Worm (Caenorhabditis elegans) whole organism, young adult: ENCODE results near the gene Y64G10A.1.

ENCODE experiments used
- B0019.2 ChIP-seq: fragments of 200-800 bp; sonication (Bioruptor generic); conservative IDR thresholded peaks from 2 replicates; pipeline ENCODE4 v1.3.6; 2022; ENCODE audit warnings: missing genetic modification reagents, missing genetic modification characterization, missing compliant biosample characterization
- B0035.1 ChIP-seq: sonication (generic microtip); optimal IDR thresholded peaks from 2 replicates; lab custom pipeline; 2016; ENCODE audit warnings: missing genetic modification characterization, mild to moderate bottlenecking, missing compliant biosample characterization, missing genotype, missing genetic modification reagents
- B0336.3 ChIP-seq: fragments of 200-800 bp; sonication (Bioruptor generic); IDR thresholded peaks from 2 replicates; pipeline ENCODE4 v1.3.6; 2022; ENCODE audit warnings: missing genetic modification characterization, missing compliant biosample characterization
- C17E4.6 ChIP-seq: fragments of 200-800 bp; sonication (Bioruptor generic); IDR thresholded peaks from 2 replicates; pipeline ENCODE4 v1.3.6; 2022; ENCODE audit warnings: missing genetic modification reagents, missing genetic modification characterization, missing compliant biosample characterization
- F22D6.2 ChIP-seq: sonication (generic microtip); optimal IDR thresholded peaks from 2 replicates; lab custom pipeline; 2016; ENCODE audit warnings: mild to moderate bottlenecking, missing genetic modification characterization, missing compliant biosample characterization
- F49E8.2 ChIP-seq: sonication (generic microtip); optimal IDR thresholded peaks from 3 replicates; lab custom pipeline; 2017; ENCODE audit warnings: missing genetic modification characterization, mild to moderate bottlenecking, missing compliant biosample characterization, antibody characterized with exemption, moderate library complexity; ENCODE audit not compliant: insufficient read depth
- F52B5.7 ChIP-seq: sonication (generic microtip); optimal IDR thresholded peaks from 2 replicates; lab custom pipeline; 2016; ENCODE audit warnings: mild to moderate bottlenecking, missing genetic modification characterization, missing compliant biosample characterization
- F57C9.4 ChIP-seq: sonication (generic microtip); optimal IDR thresholded peaks from 2 replicates; lab custom pipeline; 2017; ENCODE audit warnings: mild to moderate bottlenecking, missing genetic modification characterization, missing compliant biosample characterization
- K11D2.4 ChIP-seq: fragments of 200-800 bp; sonication (Bioruptor generic); IDR thresholded peaks from 2 replicates; pipeline ENCODE4 v1.3.6; 2022; ENCODE audit warnings: missing genetic modification reagents, missing genetic modification characterization, missing compliant biosample characterization
- T07F8.4 ChIP-seq: sonication (generic microtip); optimal IDR thresholded peaks from 2 replicates; lab custom pipeline; 2016; ENCODE audit warnings: mild to moderate bottlenecking, missing genetic modification characterization, moderate library complexity, missing compliant biosample characterization
- Y53F4B.3 ChIP-seq: fragments of 200-800 bp; sonication (Bioruptor generic); IDR thresholded peaks from 2 replicates; pipeline ENCODE4 v1.3.6; 2022; ENCODE audit warnings: missing genetic modification reagents, missing genetic modification characterization, missing compliant biosample characterization
- Y53G8AR.9 ChIP-seq: fragments of 200-800 bp; sonication (Bioruptor generic); conservative IDR thresholded peaks from 2 replicates; pipeline ENCODE4 v1.3.6; 2022; ENCODE audit warnings: missing genetic modification reagents, missing genetic modification characterization, missing compliant biosample characterization
- Y56A3A.18 ChIP-seq: fragments of 200-800 bp; sonication (Bioruptor generic); IDR thresholded peaks from 2 replicates; pipeline ENCODE4 v1.3.6; 2022; ENCODE audit warnings: missing genetic modification reagents, missing genetic modification characterization, missing compliant biosample characterization
- aptf-3 ChIP-seq: fragments of 200-800 bp; sonication (Bioruptor generic); IDR thresholded peaks from 2 replicates; pipeline ENCODE4 v1.3.6; 2022; ENCODE audit warnings: missing genetic modification characterization, missing compliant biosample characterization
- bed-2 ChIP-seq: fragments of 200-800 bp; sonication (Bioruptor generic); IDR thresholded peaks from 2 replicates; pipeline ENCODE4 v1.3.6; 2022; ENCODE audit warnings: missing genetic modification reagents, missing genetic modification characterization, missing compliant biosample characterization
- cebp-1 ChIP-seq, 2 experiments: fragments of 200-800 bp in 1 of 2; sonication (Bioruptor generic) in 1 of 2; sonication (generic microtip) in 1 of 2; IDR thresholded peaks in 1 of 2; optimal IDR thresholded peaks in 1 of 2; 2 replicates each; pipeline versions ENCODE4 v1.3.6 to Lab custom; 2017 to 2022; ENCODE audit warnings: missing compliant biosample characterization in 2 of 2, missing genetic modification characterization in 2 of 2, mild to moderate bottlenecking in 1 of 2, missing genetic modification reagents in 1 of 2, moderate library complexity in 1 of 2
- ceh-100 ChIP-seq: fragments of 200-800 bp; sonication (Bioruptor generic); IDR thresholded peaks from 2 replicates; pipeline ENCODE4 v1.3.6; 2022; ENCODE audit warnings: missing genetic modification reagents, missing genetic modification characterization, missing compliant biosample characterization
- ceh-27 ChIP-seq: fragments of 200-800 bp; sonication (Bioruptor generic); optimal IDR thresholded peaks from 2 replicates; lab custom pipeline; 2018; ENCODE audit warnings: mild to moderate bottlenecking, missing genetic modification characterization, moderate library complexity, missing compliant biosample characterization
- ceh-40 ChIP-seq: fragments of 200-800 bp; sonication (Bioruptor generic); IDR thresholded peaks from 2 replicates; pipeline ENCODE4 v1.3.6; 2022; ENCODE audit warnings: missing genetic modification characterization, missing compliant biosample characterization
- ceh-58 ChIP-seq: fragments of 200-800 bp; sonication (Bioruptor generic); IDR thresholded peaks from 2 replicates; pipeline ENCODE4 v1.3.6; 2022; ENCODE audit warnings: missing genetic modification characterization, missing compliant biosample characterization
- ceh-79 ChIP-seq: sonication (generic microtip); optimal IDR thresholded peaks from 2 replicates; lab custom pipeline; 2017; ENCODE audit warnings: mild to moderate bottlenecking, missing genetic modification characterization, missing compliant biosample characterization
- die-1 ChIP-seq: sonication (generic microtip); optimal IDR thresholded peaks from 2 replicates; lab custom pipeline; 2016; ENCODE audit warnings: missing genotype, mild to moderate bottlenecking, missing genetic modification characterization, missing compliant biosample characterization
- dpl-1 ChIP-seq: fragments of 150-350 bp; optimal IDR thresholded peaks from 2 replicates; lab custom pipeline; 2014; ENCODE audit warnings: missing biosample characterization, missing genetic modification reagents, missing genetic modification characterization
- efl-1 ChIP-seq: fragments of 150-350 bp; optimal IDR thresholded peaks from 2 replicates; lab custom pipeline; 2014; ENCODE audit warnings: missing biosample characterization, missing genetic modification reagents, missing genetic modification characterization
- egl-18 ChIP-seq: fragments of 200-800 bp; sonication (Bioruptor generic); IDR thresholded peaks from 2 replicates; pipeline ENCODE4 v1.3.6; 2022; ENCODE audit warnings: missing genetic modification reagents, missing genetic modification characterization, missing compliant biosample characterization
- ekl-4 ChIP-seq: fragments of 200-800 bp; sonication (Bioruptor generic); IDR thresholded peaks from 2 replicates; pipeline ENCODE4 v1.3.6; 2022; ENCODE audit warnings: missing genetic modification reagents, missing genetic modification characterization, missing compliant biosample characterization
- ets-4 ChIP-seq: fragments of 200-800 bp; sonication (Bioruptor generic); optimal IDR thresholded peaks from 2 replicates; lab custom pipeline; 2018; ENCODE audit warnings: mild to moderate bottlenecking, missing genetic modification characterization, missing compliant biosample characterization
- gei-17 ChIP-seq: fragments of 200-800 bp; sonication (Bioruptor generic); optimal IDR thresholded peaks from 2 replicates; lab custom pipeline; 2018; ENCODE audit warnings: mild to moderate bottlenecking, missing genetic modification characterization, missing compliant biosample characterization
- hlh-12 ChIP-seq: sonication (generic microtip); optimal IDR thresholded peaks from 2 replicates; lab custom pipeline; 2016; ENCODE audit warnings: missing genetic modification characterization, missing compliant biosample characterization
- hmg-20 ChIP-seq: fragments of 200-800 bp; sonication (Bioruptor generic); IDR thresholded peaks from 2 replicates; pipeline ENCODE4 v1.3.6; 2022; ENCODE audit warnings: missing genetic modification reagents, missing genetic modification characterization, missing compliant biosample characterization
- hrde-1 ChIP-seq: sonication (generic microtip); optimal IDR thresholded peaks from 2 replicates; lab custom pipeline; 2016; ENCODE audit warnings: missing genetic modification characterization, mild to moderate bottlenecking, missing compliant biosample characterization, moderate library complexity, missing genotype, missing genetic modification reagents, borderline replicate concordance
- lag-1 ChIP-seq: fragments of 200-800 bp; sonication (Bioruptor generic); IDR thresholded peaks from 2 replicates; pipeline ENCODE4 v1.3.6; 2022; ENCODE audit warnings: missing genetic modification reagents, missing genetic modification characterization, missing compliant biosample characterization
- lin-35 ChIP-seq, 3 experiments: fragments of 150-350 bp in 2 of 3; sonication (generic microtip) in 1 of 3; optimal IDR thresholded peaks; 2 replicates each; lab custom pipeline; 2014 to 2018; ENCODE audit warnings: missing biosample characterization in 3 of 3, missing genetic modification characterization in 3 of 3, missing genetic modification reagents in 3 of 3
- lin-54 ChIP-seq: fragments of 200-800 bp; sonication (Bioruptor generic); optimal IDR thresholded peaks from 2 replicates; lab custom pipeline; 2018; ENCODE audit warnings: mild to moderate bottlenecking, missing genetic modification characterization, missing compliant biosample characterization
- madf-6 ChIP-seq: fragments of 200-800 bp; sonication (Bioruptor generic); IDR thresholded peaks from 2 replicates; pipeline ENCODE4 v1.3.6; 2022; ENCODE audit warnings: missing genetic modification reagents, missing genetic modification characterization, missing compliant biosample characterization
- madf-8 ChIP-seq: fragments of 200-800 bp; sonication (Bioruptor generic); conservative IDR thresholded peaks from 2 replicates; pipeline ENCODE4 v1.3.6; 2022; ENCODE audit warnings: missing genetic modification reagents, missing genetic modification characterization, missing compliant biosample characterization
- mcd-1 ChIP-seq: fragments of 200-800 bp; sonication (Bioruptor generic); IDR thresholded peaks from 2 replicates; pipeline ENCODE4 v1.3.6; 2022; ENCODE audit warnings: missing genetic modification reagents, missing genetic modification characterization, missing compliant biosample characterization
- mel-28 ChIP-seq: sonication (generic microtip); optimal IDR thresholded peaks from 2 replicates; lab custom pipeline; 2016; ENCODE audit warnings: borderline replicate concordance, mild to moderate bottlenecking, missing genetic modification characterization, missing compliant biosample characterization
- mxl-1 ChIP-seq: sonication (generic microtip); optimal IDR thresholded peaks from 2 replicates; lab custom pipeline; 2016; ENCODE audit warnings: missing genetic modification characterization, missing compliant biosample characterization
- nfyb-1 ChIP-seq: fragments of 200-800 bp; sonication (Bioruptor generic); IDR thresholded peaks from 2 replicates; pipeline ENCODE4 v1.3.6; 2022; ENCODE audit warnings: missing genetic modification reagents, missing genetic modification characterization, missing compliant biosample characterization
- nhr-27 ChIP-seq: fragments of 200-800 bp; sonication (Bioruptor generic); optimal IDR thresholded peaks from 2 replicates; lab custom pipeline; 2018; ENCODE audit warnings: mild to moderate bottlenecking, missing genetic modification characterization, moderate library complexity, missing compliant biosample characterization
- nhr-90 ChIP-seq: sonication (generic microtip); optimal IDR thresholded peaks from 2 replicates; lab custom pipeline; 2016; ENCODE audit warnings: missing genotype, mild to moderate bottlenecking, missing genetic modification characterization, missing compliant biosample characterization
- pha-4 ChIP-seq: fragments of 150-350 bp; sonication (generic microtip); optimal IDR thresholded peaks from 2 replicates; lab custom pipeline; 2014; ENCODE audit warnings: missing biosample characterization, missing genetic modification reagents, missing genetic modification characterization
- rec-8 ChIP-seq, 2 experiments: sonication (generic microtip); optimal IDR thresholded peaks; 2 replicates each; lab custom pipeline; 2016; ENCODE audit warnings: mild to moderate bottlenecking in 2 of 2, missing genetic modification characterization in 2 of 2, missing genetic modification reagents in 2 of 2, missing genotype in 2 of 2, missing biosample characterization in 1 of 2, missing compliant biosample characterization in 1 of 2, moderate library complexity in 1 of 2
- zfh-2 ChIP-seq: fragments of 200-800 bp; sonication (Bioruptor generic); conservative IDR thresholded peaks from 2 replicates; pipeline ENCODE4 v1.3.6; 2022; ENCODE audit warnings: missing genetic modification reagents, missing genetic modification characterization, missing compliant biosample characterization
- zim-3 ChIP-seq: sonication (generic microtip); optimal IDR thresholded peaks from 2 replicates; lab custom pipeline; 2017; ENCODE audit warnings: mild to moderate bottlenecking, missing genetic modification characterization, moderate library complexity, missing compliant biosample characterization
- ztf-28 ChIP-seq: fragments of 200-800 bp; sonication (Bioruptor generic); IDR thresholded peaks from 2 replicates; pipeline ENCODE4 v1.3.6; 2022; ENCODE audit warnings: missing genetic modification reagents, missing genetic modification characterization, missing compliant biosample characterization

Y64G10A.1 gene

ce11 chrIV:14224912-14225311, 14.0 kb downstream of the Y64G10A.1 start (continued):
- TF ChIP-seq ceh-100 (GFP tag; lab: Robert Waterston, UW) (peak; percentile 48), K11D2.4 (peak; percentile 51; the same call in 1 of the 2 replicates), hrde-1 (tag; lab: Kevin White, UChicago) (no peak), aptf-3 (0 out of 2 replicates have a peak, but pooled peaks have one; percentile 55), lag-1 (GFP tag; lab: Robert Waterston, UW) (no peak), die-1 (peak; percentile 91), T07F8.4 (peak; percentile 74), ceh-58 (GFP tag; lab: Robert Waterston, UW) (0 out of 2 replicates have a peak, but pooled peaks have one; percentile 66), cebp-1 (GFP tag; IDR thresholded peaks at IDR 0.05; lab: Robert Waterston, UW) (peak; percentile 45; the same call in 1 of the 2 replicates), cebp-1 (tag; optimal IDR thresholded peaks at IDR 0.05; lab: Kevin White, UChicago) (no peak), B0336.3 (no peak; the same call in 1 of the 2 replicates), Y53F4B.3 (GFP tag; lab: Robert Waterston, UW) (0 out of 2 replicates have a peak, but pooled peaks have one; percentile 16), lin-54 (GFP tag; lab: Kevin White, UChicago) (peak; percentile 67), F57C9.4 (no peak), hlh-12 (tag; lab: Kevin White, UChicago) (peak; percentile 14), nhr-90 (tag; lab: Kevin White, UChicago) (peak; percentile 91), bed-2 (GFP tag; lab: Robert Waterston, UW) (0 out of 2 replicates have a peak, but pooled peaks have one; percentile 40), dpl-1 (GFP tag; lab: Kevin White, UChicago) (no peak), ceh-27 (GFP tag; lab: Kevin White, UChicago) (no peak), egl-18 (GFP tag; lab: Robert Waterston, UW) (no peak), Y56A3A.18 (GFP tag; lab: Robert Waterston, UW) (peak; percentile 69; the same call in 1 of the 2 replicates), zim-3 (peak; percentile 4), ets-4 (no peak), efl-1 (no peak), B0019.2 (GFP tag; lab: Robert Waterston, UW) (0 out of 2 replicates have a peak, but pooled peaks have one; percentile 40), mel-28 (tag; lab: Kevin White, UChicago) (no peak), lin-35 (GFP tag; optimal IDR thresholded peaks at IDR 0.05; lab: Kevin White, UChicago) (peak in 1 of 3 experiments; percentile 53), ceh-79 (tag; lab: Kevin White, UChicago) (no peak), hmg-20 (GFP tag; lab: Robert Waterston, UW) (peak; percentile 56; the same call in 1 of the 2 replicates), nfyb-1 (GFP tag; lab: Robert Waterston, UW) (peak; percentile 77), ekl-4 (peak; percentile 74), nhr-27 (tag; lab: Kevin White, UChicago) (no peak), pha-4 (tag; lab: Kevin White, UChicago) (no peak), F49E8.2 (peak; percentile 78), mcd-1 (GFP tag; lab: Robert Waterston, UW) (no peak; the same call in none of the 2 replicates), F22D6.2 (tag; lab: Kevin White, UChicago) (no peak), mxl-1 (tag; lab: Kevin White, UChicago) (peak; percentile 91), ztf-28 (GFP tag; lab: Robert Waterston, UW) (0 out of 2 replicates have a peak, but pooled peaks have one; percentile 61), gei-17 (GFP tag; lab: Kevin White, UChicago) (no peak), zfh-2 (GFP tag; lab: Robert Waterston, UW) (no peak), B0035.1 (tag; lab: Kevin White, UChicago) (no peak), rec-8 (tag; optimal IDR thresholded peaks at IDR 0.05; lab: Kevin White, UChicago) (peak; percentile 37 to 61), F52B5.7 (tag; lab: Kevin White, UChicago) (peak; percentile 44), ceh-40 (GFP tag; lab: Robert Waterston, UW) (0 out of 2 replicates have a peak, but pooled peaks have one; percentile 70), Y53G8AR.9 (GFP tag; lab: Robert Waterston, UW) (peak; percentile 34; the same call in 1 of the 2 replicates), madf-6 (peak; percentile 69; the same call in 1 of the 2 replicates), C17E4.6 (GFP tag; lab: Robert Waterston, UW) (no peak), madf-8 (GFP tag; lab: Robert Waterston, UW) (no peak)
